Worm (Caenorhabditis elegans): Measurements from ENCODE around the gene Y14H12B.2.

The Y14H12B.2 gene

DNA sequence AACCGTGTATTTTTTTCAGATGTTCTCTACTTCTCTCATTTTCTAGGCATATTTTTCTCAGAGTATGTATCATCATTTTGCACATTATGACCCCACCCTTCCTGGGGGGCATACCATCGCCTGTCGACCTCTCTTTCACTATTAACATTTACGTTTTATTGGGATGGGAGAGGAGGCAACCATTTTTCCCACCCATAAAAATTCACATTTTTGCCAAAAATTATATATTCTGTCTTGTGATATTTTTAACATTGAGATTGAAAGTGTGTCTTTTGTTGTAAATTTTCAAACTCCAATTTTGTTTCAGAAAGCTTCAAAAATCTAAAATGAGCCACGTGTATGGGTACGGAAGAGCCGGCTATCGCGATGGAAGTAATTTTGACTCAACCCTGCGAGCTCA lies 38.8 kb downstream of the Y14H12B.2 start, which contains the start of gene F53C3.7:
Gene F53C3.7, plus strand, starts transcription at position 301 of the 400 bp plus-strand sequence.
- TF ChIP-seq hlh-1 (tag; optimal IDR thresholded peaks at IDR 0.05): no peak
- TF ChIP-seq nhr-76 (tag; optimal IDR thresholded peaks at IDR 0.05): no peak
- no peak for TF ChIP-seq elt-3 (tag; optimal IDR thresholded peaks at IDR 0.05)
- TF ChIP-seq ces-1 (GFP tag; optimal IDR thresholded peaks at IDR 0.05): no peak
- no peak for TF ChIP-seq ham-2 (GFP tag; optimal IDR thresholded peaks at IDR 0.05)

DNA sequence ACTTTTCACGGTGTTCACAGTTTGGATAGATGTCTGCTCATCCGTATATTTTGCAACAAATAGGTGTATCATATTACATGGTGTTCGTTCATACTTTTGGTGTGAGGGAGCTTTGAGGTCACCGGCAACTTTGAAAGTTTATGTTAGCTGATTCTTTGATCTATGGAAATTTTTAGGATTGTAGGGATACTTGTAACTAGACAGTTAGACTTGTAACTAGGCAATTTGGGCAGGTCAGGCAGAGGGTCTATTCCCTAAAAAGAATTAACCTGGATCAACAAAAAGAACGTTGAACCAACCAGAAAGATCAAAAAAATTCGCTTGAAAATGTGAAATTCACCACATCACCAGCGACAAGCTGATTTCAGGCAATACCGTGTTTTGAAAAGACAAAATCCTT lies 39.6 kb downstream of the Y14H12B.2 start:
- TF ChIP-seq ceh-83 (GFP tag; optimal IDR thresholded peaks at IDR 0.05) (no peak), nhr-28 (tag; optimal IDR thresholded peaks at IDR 0.05) (no peak)

DNA sequence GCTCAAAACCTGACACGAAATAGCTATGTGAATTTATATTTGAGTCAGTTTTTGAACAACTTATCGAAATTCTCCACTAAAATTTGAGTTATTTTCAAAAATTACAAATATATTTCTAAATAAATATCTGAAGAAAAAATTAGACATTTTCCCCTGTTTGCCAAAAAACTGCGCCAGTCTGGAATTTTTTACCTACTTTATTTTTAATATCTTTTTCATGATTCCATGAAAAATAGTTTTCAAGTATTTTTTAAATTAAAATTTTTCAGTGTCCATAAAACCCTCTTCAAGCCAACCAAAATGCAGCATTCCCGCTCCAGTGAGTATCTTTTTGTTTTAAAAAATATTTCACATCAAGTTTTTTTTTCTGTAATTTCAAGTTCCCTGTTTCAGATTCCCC lies 42.4 kb downstream of the Y14H12B.2 start, which contains the start of gene F53C3.8:
Gene F53C3.8, plus strand, starts transcription at position 301 of the 400 bp plus-strand sequence.
- TF ChIP-seq ham-2 (GFP tag; optimal IDR thresholded peaks at IDR 0.05): no peak
- no peak for TF ChIP-seq ces-1 (GFP tag; optimal IDR thresholded peaks at IDR 0.05)
- no peak for TF ChIP-seq unc-62 (GFP tag; optimal IDR thresholded peaks at IDR 0.05)
- TF ChIP-seq flh-1 (GFP tag; optimal IDR thresholded peaks at IDR 0.05): no peak
- TF ChIP-seq lin-13 (tag; optimal IDR thresholded peaks at IDR 0.05): no peak
- TF ChIP-seq unc-39 (tag; optimal IDR thresholded peaks at IDR 0.05): no peak
- no peak for TF ChIP-seq nhr-12 (tag; optimal IDR thresholded peaks at IDR 0.05)
- TF ChIP-seq tbx-8 (GFP tag; optimal IDR thresholded peaks at IDR 0.05): no peak
- TF ChIP-seq ceh-39 (tag; optimal IDR thresholded peaks at IDR 0.05): no peak
- no peak for TF ChIP-seq lsy-2 (tag; optimal IDR thresholded peaks at IDR 0.05)
- no peak for TF ChIP-seq nhr-76 (tag; optimal IDR thresholded peaks at IDR 0.05)
- no peak for TF ChIP-seq drap-1 (GFP tag; optimal IDR thresholded peaks at IDR 0.05)
- no peak for TF ChIP-seq snpc-4 (tag; optimal IDR thresholded peaks at IDR 0.05)
- no peak for TF ChIP-seq pha-4 (tag; optimal IDR thresholded peaks at IDR 0.05)
- no peak for TF ChIP-seq nhr-237 (tag; optimal IDR thresholded peaks at IDR 0.05)

All from whole organism, mixed stage, embryonic.